Worm (Caenorhabditis elegans): Measurements from ENCODE around the gene ddn-3.

- TF ChIP-seq nhr-77 (tag; optimal IDR thresholded peaks at IDR 0.05) (no peak), unc-62 (GFP tag; optimal IDR thresholded peaks at IDR 0.05) (no peak), ztf-11 (tag; optimal IDR thresholded peaks at IDR 0.05) (no peak), nfya-1 (tag; optimal IDR thresholded peaks at IDR 0.05; ENCODE audit: insufficient read depth) (no peak), pha-4 (tag; optimal IDR thresholded peaks at IDR 0.05) (peak; percentile 90), ztf-4 (tag; optimal IDR thresholded peaks at IDR 0.05) (no peak), lsy-12 (tag; optimal IDR thresholded peaks at IDR 0.05) (no peak), aly-2 (tag; optimal IDR thresholded peaks at IDR 0.05) (no peak), egl-27 (tag; optimal IDR thresholded peaks at IDR 0.05) (no peak), ama-1 (optimal IDR thresholded peaks at IDR 0.05) (no peak), lin-39 (tag; optimal IDR thresholded peaks at IDR 0.05) (no peak)
Measured at ce11 chrV:14324502-14325467, 13.8 kb upstream of the ddn-3 start, which contains the start of the genes F47B8.4 and F47B8.18.
